Worm (Caenorhabditis elegans) whole organism, L4/young adult: ENCODE results near the gene dsl-5.

Experiments
- W03F9.2 ChIP-seq: fragments of 150-350 bp; optimal IDR thresholded peaks from 2 replicates; lab custom pipeline; 2014; ENCODE audit warnings: missing biosample characterization, missing genetic modification characterization
- dao-5 ChIP-seq: sonication (generic microtip); optimal IDR thresholded peaks from 2 replicates; lab custom pipeline; 2016; ENCODE audit warnings: missing genotype, missing genetic modification characterization, moderate library complexity, missing compliant biosample characterization
- him-1 ChIP-seq: sonication (generic microtip); optimal IDR thresholded peaks from 2 replicates; lab custom pipeline; 2016; ENCODE audit warnings: missing genotype, missing genetic modification reagents, missing genetic modification characterization, missing compliant biosample characterization

dsl-5 gene

DNA sequence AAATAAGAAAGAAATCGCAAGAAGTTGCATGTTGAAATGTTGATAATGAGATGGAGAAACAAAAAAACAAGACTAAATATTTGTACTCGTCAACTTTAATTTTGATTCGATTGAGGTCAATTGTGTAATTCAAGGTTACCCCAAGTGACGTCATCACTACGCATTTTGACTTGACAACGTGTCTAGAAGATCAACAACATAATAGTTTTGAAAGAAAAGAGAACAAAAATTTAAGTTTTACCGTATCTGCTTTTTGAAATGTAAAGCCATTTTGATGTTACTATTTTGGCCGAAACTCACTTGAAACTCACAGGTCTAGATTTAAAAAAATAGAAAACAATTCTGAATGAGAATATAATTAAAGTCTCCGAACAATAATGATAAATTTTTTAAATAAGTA is at the start of gene dsl-5:
Gene dsl-5, minus strand, starts transcription at position 101 of the 400 bp plus-strand sequence.
- TF ChIP-seq W03F9.2 (tag; lab: Kevin White, UChicago) (no peak), him-1 (tag; lab: Kevin White, UChicago) (no peak), dao-5 (tag; lab: Kevin White, UChicago) (no peak)

DNA sequence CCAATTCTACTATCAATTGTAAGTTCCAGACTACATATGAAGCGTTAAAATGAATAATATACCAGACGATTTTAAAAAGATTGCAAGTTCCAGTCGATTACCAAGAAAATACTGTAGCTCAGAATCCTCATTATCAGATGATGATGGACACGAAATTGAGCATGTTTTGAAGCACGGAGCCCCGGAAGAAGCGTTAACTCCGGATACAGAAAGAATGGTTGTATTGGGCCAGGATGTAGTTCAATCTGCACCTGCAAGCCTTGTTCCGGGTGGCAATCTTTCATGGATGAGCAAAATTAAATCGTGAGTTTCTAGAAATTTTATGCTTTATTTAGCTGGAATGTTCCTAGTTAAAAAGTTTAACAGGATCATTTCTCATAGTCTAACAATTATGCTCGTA is 47.2 kb upstream of the dsl-5 start, which contains the start of gene atg-4.2:
Gene atg-4.2, plus strand, starts transcription at position 24 of the 400 bp plus-strand sequence.
- TF ChIP-seq dao-5 (tag; lab: Kevin White, UChicago) (no peak), him-1 (tag; lab: Kevin White, UChicago) (no peak), W03F9.2 (tag; lab: Kevin White, UChicago) (no peak)

DNA sequence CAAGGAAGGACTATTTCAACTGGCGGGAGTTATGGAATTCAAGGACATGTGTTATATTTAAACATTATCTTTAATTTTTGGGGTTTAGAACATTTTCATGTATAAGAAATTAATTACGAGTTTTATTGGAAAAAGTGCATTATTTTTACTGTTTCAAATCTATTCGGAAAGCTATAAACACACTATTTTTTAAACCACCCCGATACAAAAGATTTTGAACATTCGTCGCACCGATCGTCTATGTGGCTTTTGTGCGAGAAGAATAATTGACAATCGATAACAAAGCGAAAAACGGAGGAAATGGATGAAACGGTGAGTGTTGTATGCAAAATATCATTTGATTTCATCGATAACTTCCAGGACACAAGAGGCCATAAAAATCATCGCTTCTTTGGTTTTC is 44.2 kb upstream of the dsl-5 start, which contains the start of gene ZK809.9:
Gene ZK809.9, plus strand, starts transcription at position 301 of the 400 bp plus-strand sequence.
- TF ChIP-seq dao-5 (tag; lab: Kevin White, UChicago) (no peak), him-1 (tag; lab: Kevin White, UChicago) (no peak), W03F9.2 (tag; lab: Kevin White, UChicago) (no peak)

DNA sequence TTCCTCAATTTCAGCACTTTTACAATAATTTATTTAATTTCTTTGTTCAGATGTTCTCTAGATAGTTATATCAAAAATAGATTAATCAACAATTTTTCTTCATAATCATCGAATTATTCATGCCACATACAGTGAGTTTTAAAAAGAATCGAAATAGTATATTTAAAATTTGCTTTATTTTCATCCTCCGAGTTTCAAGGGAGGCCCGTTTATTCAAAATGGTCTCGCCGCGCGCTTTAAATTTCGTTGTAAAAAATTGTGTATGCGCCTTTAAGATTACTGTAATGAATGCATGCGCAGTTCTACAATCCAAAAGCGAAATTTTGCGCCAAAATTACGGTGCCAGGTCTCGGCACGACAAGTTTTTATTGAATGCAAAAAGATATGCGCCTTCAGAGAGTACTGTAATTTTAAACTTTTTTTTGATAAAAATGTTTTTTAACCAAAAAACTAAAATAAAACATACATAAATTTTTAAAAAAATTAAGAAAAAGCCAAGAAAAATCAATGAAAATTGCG is 39.0 kb upstream of the dsl-5 start, which contains the start of gene ZK792.1:
Gene ZK792.1, plus strand, starts transcription at position 51 of the 519 bp plus-strand sequence.
- no peak for TF ChIP-seq dao-5 (tag; lab: Kevin White, UChicago)

DNA sequence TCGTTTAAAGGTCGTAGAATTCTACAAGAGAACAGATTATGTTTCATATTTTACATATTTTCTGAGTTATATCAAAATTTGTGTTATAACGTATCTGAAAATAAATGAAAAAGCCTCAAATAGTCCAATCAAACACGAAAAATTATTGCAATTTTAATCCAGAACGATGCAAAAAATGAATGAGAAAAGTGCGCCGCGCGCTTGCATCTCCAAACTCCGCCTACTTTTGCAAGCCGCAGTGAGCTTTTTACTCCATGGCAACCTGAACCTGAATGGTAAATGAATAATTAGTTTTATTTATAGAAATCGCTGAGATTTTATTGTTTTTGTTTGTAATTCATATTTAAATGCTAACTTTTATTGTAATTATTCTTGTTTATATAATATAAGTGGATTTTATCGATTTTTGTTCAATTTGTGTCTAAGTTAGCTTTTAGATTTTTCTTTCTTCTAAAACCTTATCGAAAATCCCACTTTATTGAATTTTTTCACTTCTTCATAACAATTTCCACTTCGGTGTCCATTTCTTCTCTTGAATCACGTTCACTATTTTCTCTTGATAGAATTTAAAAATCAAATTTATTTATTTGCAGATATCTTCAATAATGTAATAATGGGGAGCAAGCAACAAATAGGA is 35.5 kb upstream of the dsl-5 start, which contains the start of gene ZK809.5:
Gene ZK809.5, plus strand, starts transcription at position 587 of the 637 bp plus-strand sequence.
- TF ChIP-seq W03F9.2 (tag; lab: Kevin White, UChicago) (no peak), dao-5 (tag; lab: Kevin White, UChicago) (no peak), him-1 (tag; lab: Kevin White, UChicago) (no peak)

DNA sequence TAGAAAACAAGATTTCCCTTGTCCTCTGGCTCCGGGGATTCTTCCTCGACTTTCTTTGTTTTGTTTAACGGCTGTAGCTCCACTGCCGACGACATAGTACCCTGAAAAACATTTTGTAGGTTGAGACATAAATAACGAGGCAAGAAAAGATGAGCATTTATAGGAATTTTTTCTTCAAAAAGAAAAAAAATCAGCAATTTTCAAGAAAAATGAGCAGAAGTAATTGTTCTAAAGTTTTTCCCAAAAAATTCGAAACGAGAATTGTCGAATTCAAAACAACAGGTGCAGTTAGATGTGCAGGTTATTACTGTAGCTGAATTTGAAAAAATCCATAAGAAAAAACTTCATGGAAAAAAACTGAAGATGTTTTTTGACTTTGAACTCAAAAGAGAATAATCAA is 34.6 kb upstream of the dsl-5 start, which contains the start of gene ent-1:
Gene ent-1, minus strand, starts transcription at position 101 of the 400 bp plus-strand sequence.
- TF ChIP-seq him-1 (tag; lab: Kevin White, UChicago) (no peak), W03F9.2 (tag; lab: Kevin White, UChicago) (no peak), dao-5 (tag; lab: Kevin White, UChicago) (no peak)

DNA sequence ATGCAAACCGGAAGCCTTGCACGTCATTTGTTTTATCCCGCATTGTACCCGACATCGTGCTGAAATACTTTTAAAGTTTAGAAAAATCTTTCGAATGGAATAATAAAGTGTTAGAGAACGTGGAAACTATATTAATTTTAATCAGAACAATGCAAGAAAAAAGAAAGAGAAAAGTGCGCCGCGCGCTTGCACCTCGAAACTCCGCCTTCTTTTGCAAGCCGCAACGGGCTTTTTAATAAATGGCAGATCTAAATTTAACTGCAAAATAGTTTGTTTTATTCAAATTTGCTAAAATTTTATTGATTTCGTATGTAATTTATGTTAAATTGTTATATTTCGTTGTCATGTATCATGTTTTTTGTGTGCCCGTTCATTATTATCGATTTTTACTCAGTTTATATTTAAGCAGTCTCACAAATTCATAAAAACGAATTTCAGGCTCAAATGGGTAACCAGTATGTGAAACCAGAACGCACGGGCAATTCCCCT is 31.2 kb upstream of the dsl-5 start, which contains the start of the genes acl-3 and ndub-6:
Gene acl-3, minus strand, starts transcription at position 59 of the 489 bp plus-strand sequence.
Gene ndub-6, plus strand, starts transcription at position 439 of the 489 bp plus-strand sequence.
- no peak for TF ChIP-seq him-1 (tag; lab: Kevin White, UChicago)
- TF ChIP-seq W03F9.2 (tag; lab: Kevin White, UChicago) = no peak
- no peak for TF ChIP-seq dao-5 (tag; lab: Kevin White, UChicago)

DNA sequence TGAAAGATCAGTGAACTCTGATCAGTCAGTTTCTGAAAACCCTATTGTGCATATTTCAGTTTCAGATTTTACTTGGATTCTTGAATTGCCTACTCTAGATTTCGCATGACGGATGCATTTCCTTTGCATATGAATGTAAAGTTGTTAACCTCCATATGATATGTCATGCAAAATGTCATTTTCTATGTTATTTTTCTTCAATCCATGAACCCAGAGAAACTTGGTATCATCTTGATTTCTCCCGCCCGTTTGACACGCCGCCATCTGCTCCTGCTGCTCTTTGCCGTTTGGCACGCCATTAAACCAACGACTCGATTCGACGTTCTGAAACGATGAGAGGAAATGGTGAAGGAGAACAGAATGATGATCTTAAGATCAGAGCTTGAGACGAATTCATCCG is 29.5 kb upstream of the dsl-5 start:
- TF ChIP-seq dao-5 (tag; lab: Kevin White, UChicago) = no peak
- TF ChIP-seq W03F9.2 (tag; lab: Kevin White, UChicago) = no peak
- no peak for TF ChIP-seq him-1 (tag; lab: Kevin White, UChicago)

DNA sequence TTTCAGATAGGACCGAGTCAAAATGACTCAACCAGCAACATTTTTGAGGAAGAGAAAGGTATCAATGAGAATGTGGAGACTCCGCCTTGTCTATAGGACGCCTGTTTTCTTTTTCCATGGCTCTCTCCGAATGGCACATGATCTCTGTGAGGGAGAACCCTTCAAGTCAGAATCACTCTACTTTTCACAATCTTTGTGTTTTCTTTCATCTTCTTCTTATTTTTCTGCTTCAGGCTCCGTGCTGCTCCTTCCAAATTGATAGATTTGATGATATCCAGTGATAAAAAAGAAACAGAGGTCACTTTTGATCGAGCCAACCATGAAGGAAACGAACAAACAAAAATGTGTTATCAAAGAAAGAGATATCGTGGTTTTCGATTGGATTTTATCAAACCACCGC is 28.2 kb upstream of the dsl-5 start, which contains the start of gene ZK809.8:
Gene ZK809.8, minus strand, starts transcription at position 34 of the 400 bp plus-strand sequence.
- no peak for TF ChIP-seq him-1 (tag; lab: Kevin White, UChicago)
- TF ChIP-seq W03F9.2 (tag; lab: Kevin White, UChicago) = no peak
- no peak for TF ChIP-seq dao-5 (tag; lab: Kevin White, UChicago)

DNA sequence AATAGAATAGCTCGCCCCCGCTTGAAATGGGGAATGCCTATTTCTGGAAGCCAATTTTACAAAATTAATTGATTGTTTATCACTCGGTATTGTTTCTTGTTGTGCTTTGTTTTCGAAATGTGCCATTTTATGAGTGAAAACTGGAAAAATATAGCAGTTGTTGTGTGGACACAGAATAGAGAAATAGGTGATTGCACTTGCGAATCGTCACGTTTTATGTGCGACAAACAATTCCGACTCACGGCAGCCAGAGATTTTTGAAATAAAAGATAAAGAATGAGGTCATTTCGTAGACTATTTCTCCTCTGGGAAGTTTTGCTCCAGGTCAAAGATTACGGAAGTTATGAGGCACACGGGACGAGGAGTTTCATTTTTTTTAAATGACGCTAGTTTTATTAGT is 26.1 kb upstream of the dsl-5 start:
- no peak for TF ChIP-seq dao-5 (tag; lab: Kevin White, UChicago)
- TF ChIP-seq him-1 (tag; lab: Kevin White, UChicago) = no peak
- TF ChIP-seq W03F9.2 (tag; lab: Kevin White, UChicago) = no peak

DNA sequence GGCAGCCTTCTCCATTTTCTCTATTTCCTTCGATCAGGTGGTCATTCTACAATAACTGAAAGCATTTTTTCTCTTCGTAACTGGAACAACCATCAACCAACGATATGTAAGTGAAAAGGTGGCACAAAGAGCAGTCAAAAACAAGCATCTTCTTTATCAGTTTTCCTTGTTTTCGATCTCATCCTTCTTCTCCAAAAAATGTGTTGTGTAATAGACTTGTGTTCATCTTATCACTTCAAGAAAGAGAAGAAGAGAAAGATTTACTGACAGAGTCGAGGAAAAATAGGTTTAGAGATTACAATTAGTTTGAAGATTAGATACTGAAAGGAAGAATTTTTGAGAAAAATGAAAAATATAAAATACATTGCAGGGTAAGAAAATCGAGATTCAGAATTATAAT is 24.5 kb upstream of the dsl-5 start:
- TF ChIP-seq dao-5 (tag; lab: Kevin White, UChicago) (no peak), W03F9.2 (tag; lab: Kevin White, UChicago) (no peak)

DNA sequence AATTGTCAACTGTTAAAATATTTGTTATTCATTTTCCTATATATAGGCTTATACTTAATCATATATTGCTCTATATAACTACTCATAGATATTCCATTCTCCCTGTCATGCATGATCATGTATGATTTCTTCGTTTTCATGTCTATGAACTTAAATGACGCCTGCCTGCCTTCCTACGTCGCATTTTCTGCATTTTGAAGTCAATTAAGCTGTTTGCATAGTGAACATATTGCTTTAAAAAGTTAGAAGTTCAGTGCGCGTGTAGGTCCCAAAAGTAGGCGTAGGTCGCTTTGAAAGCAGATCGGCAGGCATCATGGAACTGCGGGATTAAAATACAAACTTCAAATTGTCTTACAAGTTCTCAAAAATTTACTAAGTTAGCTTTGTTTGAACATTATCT is 23.9 kb upstream of the dsl-5 start:
- TF ChIP-seq W03F9.2 (tag; lab: Kevin White, UChicago) (no peak), dao-5 (tag; lab: Kevin White, UChicago) (no peak)

DNA sequence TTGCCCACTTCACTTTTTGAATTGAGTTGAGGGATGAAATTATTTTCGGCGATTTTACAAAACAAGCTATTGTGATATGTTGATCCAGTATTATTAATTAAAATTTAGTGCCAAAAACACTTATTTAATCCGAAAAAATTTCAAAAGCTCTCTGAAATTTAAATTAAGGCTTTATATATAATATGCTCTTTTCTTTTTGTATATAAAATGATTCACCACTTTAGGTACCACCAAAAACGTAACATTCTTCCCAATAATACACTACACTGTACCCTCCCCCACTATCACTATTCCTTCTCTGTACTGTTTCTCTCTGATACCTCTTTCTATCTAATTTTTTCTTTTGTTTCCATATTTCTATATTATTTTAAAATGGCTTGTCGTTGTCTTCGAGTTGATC is 23.0 kb upstream of the dsl-5 start, which contains the start of gene prx-2:
Gene prx-2, plus strand, starts transcription at position 301 of the 400 bp plus-strand sequence.
- no peak for TF ChIP-seq W03F9.2 (tag; lab: Kevin White, UChicago)
- TF ChIP-seq him-1 (tag; lab: Kevin White, UChicago) = no peak
- no peak for TF ChIP-seq dao-5 (tag; lab: Kevin White, UChicago)
